Fruit fly (Drosophila melanogaster): Measurements from ENCODE around the gene CG34263.

Gene CG34263

DNA sequence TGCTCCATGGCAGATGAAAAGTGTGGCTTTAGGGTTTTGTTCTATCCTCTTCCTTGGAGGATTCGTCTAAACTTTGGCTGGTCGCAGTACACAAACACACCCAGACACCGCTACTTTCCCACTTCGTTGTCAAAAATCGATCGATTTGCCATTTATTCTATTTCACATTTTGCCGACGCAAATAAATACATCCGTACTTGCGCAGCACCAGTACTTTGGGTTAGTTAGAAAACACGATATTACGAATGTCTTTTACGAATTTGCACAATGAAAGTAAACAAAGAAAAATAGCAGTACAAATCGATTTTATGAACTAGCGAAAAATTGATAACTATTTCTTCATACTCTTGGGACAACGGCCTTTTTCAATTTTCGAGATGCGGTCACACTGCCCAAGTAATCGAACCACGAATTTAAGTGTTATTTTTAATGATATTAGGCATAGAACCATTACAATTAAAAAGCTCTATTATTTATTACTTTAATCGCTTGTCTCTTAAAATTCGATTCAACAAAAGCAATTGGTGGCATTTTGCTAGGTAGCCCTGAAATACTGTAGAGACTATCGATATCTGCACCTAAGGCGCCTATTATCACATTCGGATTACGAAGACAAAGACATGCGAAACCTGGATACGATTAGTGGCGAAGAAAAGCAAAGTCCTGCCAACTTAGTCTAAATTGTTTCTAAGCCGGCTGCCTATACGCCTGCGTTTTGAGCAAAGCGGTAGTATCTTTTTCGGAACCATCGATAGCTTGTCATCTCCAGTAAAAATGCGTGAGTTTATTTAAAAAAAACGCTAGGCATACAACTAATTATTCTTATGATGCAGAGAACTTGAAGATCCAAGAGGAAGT lies 7.9 kb downstream of the CG34263 start, which contains the start of the genes DIP2 and wac (continued):
- TF ChIP-seq CG8359 (GFP tag; optimal IDR thresholded peaks at IDR 0.05; ENCODE audit: borderline replicate concordance), result no peak
- peak; percentile 86 for TF ChIP-seq tna (GFP tag; IDR thresholded peaks at IDR 0.05; ENCODE audit: partially characterized antibody)
- TF ChIP-seq Kr (GFP tag; optimal IDR thresholded peaks at IDR 0.05), result no peak
- TF ChIP-seq CG32767 (GFP tag; IDR thresholded peaks at IDR 0.05), result peak; percentile 14; the same call in 1 of the 2 replicates
- TF ChIP-seq Gug (GFP tag; IDR thresholded peaks at IDR 0.05), result peak; percentile 93
- peak; percentile 91 for TF ChIP-seq CG42726 (GFP tag; IDR thresholded peaks at IDR 0.05; ENCODE audit: partially characterized antibody)
- TF ChIP-seq CG17186 (GFP tag; optimal IDR thresholded peaks at IDR 0.05), result peak; percentile 84
- peak; percentile 70 for TF ChIP-seq Max (GFP tag; optimal IDR thresholded peaks at IDR 0.05)
- peak; percentile 90 for TF ChIP-seq knrl (GFP tag; IDR thresholded peaks at IDR 0.05; ENCODE audit: partially characterized antibody)
- no peak for TF ChIP-seq wor (GFP tag; IDR thresholded peaks at IDR 0.05)
- peak; percentile 69 for TF ChIP-seq CHES-1-like (GFP tag; optimal IDR thresholded peaks at IDR 0.05)
- TF ChIP-seq Oli (tag; optimal IDR thresholded peaks at IDR 0.05), result no peak
- peak; percentile 83 for TF ChIP-seq CG30403 (GFP tag; optimal IDR thresholded peaks at IDR 0.05)
- peak; percentile 29 for TF ChIP-seq CG17802 (tag; optimal IDR thresholded peaks at IDR 0.05)
- peak; percentile 84 for TF ChIP-seq Dref (GFP tag; IDR thresholded peaks at IDR 0.05)
- TF ChIP-seq pzg (GFP tag; optimal IDR thresholded peaks at IDR 0.05), result peak; percentile 93
- TF ChIP-seq Oaz (GFP tag; IDR thresholded peaks at IDR 0.05), result peak; percentile 50
- no peak for TF ChIP-seq kah (GFP tag; optimal IDR thresholded peaks at IDR 0.05)
- TF ChIP-seq zfh2 (GFP tag; optimal IDR thresholded peaks at IDR 0.05), result peak; percentile 93
- peak; percentile 33 for TF ChIP-seq repo (GFP tag; optimal IDR thresholded peaks at IDR 0.05)
- peak; percentile 98 for TF ChIP-seq Sry-δ (GFP tag; optimal IDR thresholded peaks at IDR 0.05)
- TF ChIP-seq scrt (GFP tag; optimal IDR thresholded peaks at IDR 0.05), result no peak
- TF ChIP-seq slbo (GFP tag; IDR thresholded peaks at IDR 0.05), result peak; percentile 89
- TF ChIP-seq ato (GFP tag; IDR thresholded peaks at IDR 0.05; ENCODE audit: partially characterized antibody), result peak; percentile 68
- no peak for TF ChIP-seq toy (GFP tag; IDR thresholded peaks at IDR 0.05)
- TF ChIP-seq sisA (GFP tag; IDR thresholded peaks at IDR 0.05), result peak; percentile 79
- TF ChIP-seq HmgD (GFP tag; optimal IDR thresholded peaks at IDR 0.05), result peak; percentile 78
- peak; percentile 49 for TF ChIP-seq CG4404 (GFP tag; IDR thresholded peaks at IDR 0.05)
- 0 out of 2 replicates have a peak, but pooled peaks have one; percentile 74 for TF ChIP-seq ranshi (GFP tag; IDR thresholded peaks at IDR 0.05)
- TF ChIP-seq CG11398 (GFP tag; optimal IDR thresholded peaks at IDR 0.05), result peak; percentile 72
- TF ChIP-seq otp (GFP tag; IDR thresholded peaks at IDR 0.05), result no peak; the same call in 2 of the 3 replicates
- TF ChIP-seq Ets65A (GFP tag), result peak; percentile 97
- peak; percentile 54; the same call in 2 of the 3 replicates for TF ChIP-seq Aef1 (GFP tag; IDR thresholded peaks at IDR 0.05)
- TF ChIP-seq CG12299 (tag; optimal IDR thresholded peaks at IDR 0.05), result peak; percentile 3
- TF ChIP-seq CG10267 (tag; optimal IDR thresholded peaks at IDR 0.05), result peak; percentile 79
- peak; percentile 71 for TF ChIP-seq CG18011 (GFP tag; optimal IDR thresholded peaks at IDR 0.05)
- TF ChIP-seq mld (GFP tag; IDR thresholded peaks at IDR 0.05; ENCODE audit: partially characterized antibody), result peak; percentile 63; the same call in 2 of the 3 replicates
- TF ChIP-seq slou (GFP tag; optimal IDR thresholded peaks at IDR 0.05), result peak; percentile 30
- no peak for TF ChIP-seq crol (GFP tag; IDR thresholded peaks at IDR 0.05)
- no peak for TF ChIP-seq Usf (GFP tag; optimal IDR thresholded peaks at IDR 0.05)
- peak; percentile 29 for TF ChIP-seq CG16815 (GFP tag; optimal IDR thresholded peaks at IDR 0.05)
- peak; percentile 69 for TF ChIP-seq CG1792 (GFP tag; optimal IDR thresholded peaks at IDR 0.05)
- TF ChIP-seq CG13296 (GFP tag; optimal IDR thresholded peaks at IDR 0.05), result peak; percentile 63
- TF ChIP-seq Tbp (GFP tag; optimal IDR thresholded peaks at IDR 0.05), result no peak
- TF ChIP-seq CG10147 (GFP tag; optimal IDR thresholded peaks at IDR 0.05), result peak; percentile 28
- no peak for TF ChIP-seq CG6813 (GFP tag; optimal IDR thresholded peaks at IDR 0.05)
- peak; percentile 26 for TF ChIP-seq ftz-f1 (GFP tag; optimal IDR thresholded peaks at IDR 0.05)
- no peak for TF ChIP-seq Dip2 (GFP tag; IDR thresholded peaks at IDR 0.05)
- peak; percentile 74 for TF ChIP-seq CG8924 (tag; optimal IDR thresholded peaks at IDR 0.05)

Data from whole organism, embryonic.